Fruit fly (Drosophila melanogaster): ENCODE data around the gene CG11970.

DNA sequence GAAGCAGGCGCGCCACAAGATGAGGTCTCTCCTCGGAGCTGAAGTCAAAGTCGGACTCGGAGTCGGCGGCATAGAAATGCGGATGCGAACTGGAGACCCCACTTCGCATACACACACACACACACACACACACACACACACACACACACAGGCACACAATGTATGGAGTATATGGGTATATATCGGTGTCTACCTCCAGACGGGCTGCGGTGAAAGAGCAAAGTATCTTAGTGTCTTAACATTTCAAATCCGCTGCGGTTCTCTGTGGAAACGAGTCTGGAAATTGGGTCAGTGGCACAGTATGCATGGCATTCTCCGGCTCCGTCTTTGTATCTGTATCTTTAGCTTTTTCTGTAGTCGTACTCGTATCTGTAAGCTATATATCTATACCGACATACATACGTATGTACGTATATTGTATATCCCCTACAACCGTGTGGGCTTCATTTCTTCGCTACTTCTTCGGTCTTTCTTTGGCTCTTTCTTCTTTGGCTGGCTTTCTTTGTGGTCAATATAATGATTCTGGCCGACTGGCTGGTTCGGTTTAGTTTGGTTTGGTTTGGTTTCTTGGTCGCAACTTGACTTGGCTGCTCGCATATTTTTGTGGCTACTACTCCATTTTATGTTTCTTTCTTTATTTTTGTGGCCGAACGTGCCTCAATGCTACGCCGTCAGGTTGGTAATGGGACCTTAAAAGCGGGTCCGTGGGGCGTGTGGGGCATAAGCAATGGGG lies 35.0 kb upstream of the CG11970 start:
- no peak for TF ChIP-seq CG11294 (GFP tag; IDR thresholded peaks at IDR 0.05)
- TF ChIP-seq lz (GFP tag; optimal IDR thresholded peaks at IDR 0.05), result no peak
- TF ChIP-seq CG32006 (GFP tag; optimal IDR thresholded peaks at IDR 0.05), result no peak
- peak; percentile 35 for TF ChIP-seq svp (GFP tag)
- no peak for TF ChIP-seq CG1621 (tag; optimal IDR thresholded peaks at IDR 0.05)
- TF ChIP-seq Gug (GFP tag; IDR thresholded peaks at IDR 0.05), result no peak
- TF ChIP-seq dac (GFP tag; optimal IDR thresholded peaks at IDR 0.05), result no peak
